Fruit fly (Drosophila melanogaster) whole organism, pupa: ENCODE measurements around the gene CG34308.

ENCODE experiments used
- CG10348 ChIP-seq: fragments of 200-800 bp; sonication (Bioruptor generic); IDR thresholded peaks from 2 replicates; pipeline ENCODE4 v1.3.6; 2022; ENCODE audit warnings: missing biosample characterization, missing genetic modification characterization
- CG8159 ChIP-seq: fragments of 200-800 bp; sonication (Bioruptor generic); optimal IDR thresholded peaks from 3 replicates; lab custom pipeline; 2018; ENCODE audit warnings: missing biosample characterization, mild to moderate bottlenecking, missing genetic modification characterization, moderate library complexity
- EcR ChIP-seq: fragments of 200-800 bp; sonication (Bioruptor generic); optimal IDR thresholded peaks from 3 replicates; lab custom pipeline; 2019; ENCODE audit warnings: missing biosample characterization, missing genetic modification characterization, mild to moderate bottlenecking, moderate library complexity, missing genetic modification reagents
- Pif1B ChIP-seq: fragments of 200-800 bp; sonication (Bioruptor generic); optimal IDR thresholded peaks from 3 replicates; lab custom pipeline; 2016; ENCODE audit warnings: missing biosample characterization, missing genetic modification characterization
- Snoo ChIP-seq: fragments of 200-800 bp; sonication (Bioruptor generic); optimal IDR thresholded peaks from 3 replicates; lab custom pipeline; 2017; ENCODE audit warnings: missing biosample characterization, mild to moderate bottlenecking, missing genetic modification characterization, inconsistent platforms

DNA sequence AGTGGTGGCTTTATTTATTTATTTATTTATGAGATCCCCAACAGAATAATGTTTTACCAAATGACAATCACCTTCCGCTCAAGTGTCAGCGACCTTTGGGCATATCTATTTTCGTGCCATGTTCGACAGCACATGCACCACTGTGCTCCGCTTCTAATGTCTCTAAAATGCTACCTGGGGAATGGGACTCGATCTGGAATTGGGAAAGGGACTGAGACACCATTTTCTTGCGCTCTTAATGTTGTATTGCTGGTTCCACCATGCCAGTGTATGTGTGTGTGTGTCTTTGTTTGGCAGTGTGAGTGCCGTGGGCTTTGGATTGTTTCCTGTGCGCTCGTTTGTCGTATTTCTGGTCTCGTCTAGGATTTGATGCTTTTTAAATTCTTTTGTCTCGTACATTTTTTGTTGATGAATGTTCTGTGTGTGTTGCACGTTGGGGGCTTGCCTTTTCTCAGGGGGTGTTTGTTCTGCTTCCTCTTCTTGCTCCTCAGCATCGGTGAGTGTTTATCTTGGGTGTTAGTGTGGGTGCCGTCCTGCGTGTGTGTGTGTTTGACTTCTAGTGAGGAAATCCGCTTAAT lies 23.8 kb upstream of the CG34308 start:
- TF ChIP-seq CG10348 (GFP tag; lab: Robert Waterston, UW) (no peak), EcR (GFP tag; lab: Kevin White, UChicago) (no peak), Pif1B (GFP tag; lab: Kevin White, UChicago) (no peak), CG8159 (tag; lab: Kevin White, UChicago) (no peak), Snoo (no peak)
